Fruit fly (Drosophila melanogaster): Measurements from ENCODE around the gene CG31678.
A peak's percentile ranks its signal among the peaks of the same experiment; 100 is the strongest.

CG31678 gene

dm6 chr2L:20716077-20716476 is 40.3 kb upstream of the CG31678 start (continued):
- TF ChIP-seq CG16813 (GFP tag; IDR thresholded peaks at IDR 0.05; ENCODE audit: partially characterized antibody) (0 out of 3 replicates have a peak, but pooled peaks have one; percentile 23), CG6813 (GFP tag; optimal IDR thresholded peaks at IDR 0.05) (no peak), CG4360 (GFP tag; IDR thresholded peaks at IDR 0.05) (no peak), E2f2 (GFP tag; IDR thresholded peaks at IDR 0.05) (peak; percentile 20; the same call in 1 of the 2 replicates), rib (GFP tag; IDR thresholded peaks at IDR 0.05) (no peak), tna (GFP tag; IDR thresholded peaks at IDR 0.05; ENCODE audit: partially characterized antibody) (no peak), nmo (GFP tag; optimal IDR thresholded peaks at IDR 0.05) (no peak), oc (tag; optimal IDR thresholded peaks at IDR 0.05) (peak; percentile 21), bab2 (GFP tag; optimal IDR thresholded peaks at IDR 0.05) (no peak), CG7928 (GFP tag; optimal IDR thresholded peaks at IDR 0.05) (no peak), ro (GFP tag; IDR thresholded peaks at IDR 0.05) (no peak), fd102C (GFP tag; optimal IDR thresholded peaks at IDR 0.05) (no peak), CoRest (tag; optimal IDR thresholded peaks at IDR 0.05) (no peak), pan (optimal IDR thresholded peaks at IDR 0.05) (no peak), pan (GFP tag; optimal IDR thresholded peaks at IDR 0.05 in 1 of 2, IDR thresholded peaks at IDR 0.05 in 1 of 2) (no peak), CG6854 (GFP tag; optimal IDR thresholded peaks at IDR 0.05) (no peak), Lpt (GFP tag; optimal IDR thresholded peaks at IDR 0.05) (no peak), gcm2 (GFP tag; optimal IDR thresholded peaks at IDR 0.05) (no peak), caup (GFP tag; optimal IDR thresholded peaks at IDR 0.05; ENCODE audit: severe bottlenecking) (no peak), Dfd (GFP tag; optimal IDR thresholded peaks at IDR 0.05) (no peak), CG11695 (GFP tag; IDR thresholded peaks at IDR 0.05) (no peak), Taf1 (GFP tag; IDR thresholded peaks at IDR 0.05) (no peak), Tbp (GFP tag; optimal IDR thresholded peaks at IDR 0.05) (no peak), trem (tag; optimal IDR thresholded peaks at IDR 0.05) (no peak), NC2β (GFP tag; optimal IDR thresholded peaks at IDR 0.05) (no peak), dpn (GFP tag; optimal IDR thresholded peaks at IDR 0.05) (no peak), dysf (GFP tag; IDR thresholded peaks at IDR 0.05) (no peak), CG5245 (GFP tag; optimal IDR thresholded peaks at IDR 0.05) (no peak), CG11504 (tag; optimal IDR thresholded peaks at IDR 0.05) (peak; percentile 4), CG31224 (GFP tag; IDR thresholded peaks at IDR 0.05) (no peak), Xrp1 (GFP tag; IDR thresholded peaks at IDR 0.05) (no peak), org-1 (GFP tag; optimal IDR thresholded peaks at IDR 0.05) (no peak), Sox102F (GFP tag; optimal IDR thresholded peaks at IDR 0.05) (no peak), MESR4 (GFP tag; optimal IDR thresholded peaks at IDR 0.05) (no peak), kni (GFP tag; optimal IDR thresholded peaks at IDR 0.05) (peak; percentile 83), ems (GFP tag; optimal IDR thresholded peaks at IDR 0.05) (no peak), HLHmδ (GFP tag; optimal IDR thresholded peaks at IDR 0.05) (peak; percentile 76), CG10543 (GFP tag; optimal IDR thresholded peaks at IDR 0.05) (no peak), btn (GFP tag; optimal IDR thresholded peaks at IDR 0.05) (no peak), jing (GFP tag; optimal IDR thresholded peaks at IDR 0.05) (no peak), mam (GFP tag; optimal IDR thresholded peaks at IDR 0.05) (no peak), CG10209 (GFP tag; optimal IDR thresholded peaks at IDR 0.05) (no peak), CG16779 (GFP tag; IDR thresholded peaks at IDR 0.05) (no peak), PHDP (tag; optimal IDR thresholded peaks at IDR 0.05) (peak; percentile 7), CG4282 (GFP tag; optimal IDR thresholded peaks at IDR 0.05) (no peak), NFAT (GFP tag; IDR thresholded peaks at IDR 0.05) (no peak), dimm (GFP tag; IDR thresholded peaks at IDR 0.05) (no peak), hb (GFP tag; IDR thresholded peaks at IDR 0.05; ENCODE audit: partially characterized antibody) (no peak), CG18599 (GFP tag; optimal IDR thresholded peaks at IDR 0.05) (no peak), CG2129 (GFP tag; IDR thresholded peaks at IDR 0.05; ENCODE audit: partially characterized antibody) (no peak), CG8290 (GFP tag; optimal IDR thresholded peaks at IDR 0.05) (no peak), CG8290 (tag; optimal IDR thresholded peaks at IDR 0.05) (peak; percentile 6 to 86)

Data from whole organism, embryonic.